Worm (Caenorhabditis elegans): ENCODE measurements around the gene Y105C5A.508.
"Not testable (repeated sequence)": the region's sequence is repeated elsewhere in the genome, so short reads cannot be mapped to it uniquely, and the experiment has no call there.

Y105C5A.508 gene

ce11 chrIV:15594935-15595620 is 11.4 kb downstream of the Y105C5A.508 start, which contains the start of the genes pqn-78 and pqn-79:
TSS of gene pqn-78 (minus strand) at chrIV:15595035.
TSS of gene pqn-79 (plus strand) at chrIV:15595570.
- TF ChIP-seq nhr-67, lin-39, aly-2 (tag; optimal IDR thresholded peaks at IDR 0.05): not testable (repeated sequence)

- no peak for TF ChIP-seq unc-62 (GFP tag; optimal IDR thresholded peaks at IDR 0.05)
- peak; percentile 83 for TF ChIP-seq snpc-4 (tag; optimal IDR thresholded peaks at IDR 0.05)
These were observed 20.5 kb downstream of the Y105C5A.508 start for ce11 chrIV:15604194-15604593.

- no peak for TF ChIP-seq ceh-28 (tag; optimal IDR thresholded peaks at IDR 0.05)
- TF ChIP-seq elt-1 (tag; optimal IDR thresholded peaks at IDR 0.05) = no peak
These were observed 22.7 kb downstream of the Y105C5A.508 start for ce11 chrIV:15606396-15606795.

- TF ChIP-seq unc-39 (tag; optimal IDR thresholded peaks at IDR 0.05) = no peak
- no peak for TF ChIP-seq sea-2 (GFP tag; optimal IDR thresholded peaks at IDR 0.05)
- TF ChIP-seq lin-39 (tag; optimal IDR thresholded peaks at IDR 0.05) = no peak
- TF ChIP-seq pqm-1 (tag; optimal IDR thresholded peaks at IDR 0.05) = no peak
- TF ChIP-seq ceh-9 (tag; optimal IDR thresholded peaks at IDR 0.05) = no peak
- no peak for TF ChIP-seq nhr-12 (tag; optimal IDR thresholded peaks at IDR 0.05)
- no peak for TF ChIP-seq lin-15B (tag; optimal IDR thresholded peaks at IDR 0.05)
- TF ChIP-seq ceh-28 (tag; optimal IDR thresholded peaks at IDR 0.05) = no peak
- no peak for TF ChIP-seq ztf-11 (tag; optimal IDR thresholded peaks at IDR 0.05)
These were observed 29.4 kb downstream of the Y105C5A.508 start for ce11 chrIV:15613141-15613540.

- no peak for TF ChIP-seq egl-27 (tag; optimal IDR thresholded peaks at IDR 0.05)
- TF ChIP-seq nhr-43 (tag; optimal IDR thresholded peaks at IDR 0.05; ENCODE audit: poor library complexity, severe bottlenecking) = no peak
- no peak for TF ChIP-seq eor-1 (tag; optimal IDR thresholded peaks at IDR 0.05)
- no peak for TF ChIP-seq lin-15B (tag; optimal IDR thresholded peaks at IDR 0.05)
- TF ChIP-seq pha-4 (tag; optimal IDR thresholded peaks at IDR 0.05) = no peak
- no peak for TF ChIP-seq nhr-12 (tag; optimal IDR thresholded peaks at IDR 0.05)
- TF ChIP-seq aly-2 (tag; optimal IDR thresholded peaks at IDR 0.05) = no peak
- TF ChIP-seq nhr-11 (tag; optimal IDR thresholded peaks at IDR 0.05) = no peak
- TF ChIP-seq lsy-12 (tag; optimal IDR thresholded peaks at IDR 0.05) = no peak
- no peak for TF ChIP-seq ceh-16 (tag; optimal IDR thresholded peaks at IDR 0.05)
- no peak for TF ChIP-seq lin-39 (tag; optimal IDR thresholded peaks at IDR 0.05)
- no peak for TF ChIP-seq R02D3.7 (tag; optimal IDR thresholded peaks at IDR 0.05)
- TF ChIP-seq zag-1 (tag; optimal IDR thresholded peaks at IDR 0.05) = no peak
- TF ChIP-seq fkh-10 (GFP tag; optimal IDR thresholded peaks at IDR 0.05) = no peak
These were observed 33.3 kb downstream of the Y105C5A.508 start, which contains the start of gene Y105C5A.8 for ce11 chrIV:15616971-15617370. TSS of gene Y105C5A.8 (minus strand) at chrIV:15617071.

DNA sequence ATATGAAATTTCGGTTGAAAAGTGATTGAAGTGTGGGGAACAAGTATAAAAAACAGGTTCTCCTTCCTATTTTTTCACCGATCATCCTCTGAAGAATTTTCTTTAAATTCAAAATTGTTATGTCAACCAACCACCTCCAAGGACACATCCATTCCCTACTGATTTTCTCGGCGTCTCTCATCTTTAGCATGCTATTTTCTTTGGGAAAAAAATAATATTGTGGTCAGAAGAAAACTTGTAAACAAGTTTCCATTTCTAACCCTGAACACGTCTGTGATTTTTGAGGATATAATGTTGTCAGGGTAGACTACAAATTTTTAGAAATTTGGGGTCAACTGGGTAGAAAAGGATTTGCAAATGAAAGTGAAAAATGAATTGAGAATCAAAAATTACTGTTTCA is 33.9 kb downstream of the Y105C5A.508 start:
- no peak for TF ChIP-seq nhr-11 (tag; optimal IDR thresholded peaks at IDR 0.05)
- no peak for TF ChIP-seq pqm-1 (tag; optimal IDR thresholded peaks at IDR 0.05)
- TF ChIP-seq ceh-9 (tag; optimal IDR thresholded peaks at IDR 0.05) = no peak
- TF ChIP-seq ZK546.5 (tag; optimal IDR thresholded peaks at IDR 0.05) = no peak
- no peak for TF ChIP-seq tbx-2 (tag; optimal IDR thresholded peaks at IDR 0.05)
- no peak for TF ChIP-seq nhr-12 (tag; optimal IDR thresholded peaks at IDR 0.05)
- TF ChIP-seq nfya-1 (tag; optimal IDR thresholded peaks at IDR 0.05; ENCODE audit: insufficient read depth) = no peak
- no peak for TF ChIP-seq unc-62 (GFP tag; optimal IDR thresholded peaks at IDR 0.05)
- TF ChIP-seq jun-1 (tag; optimal IDR thresholded peaks at IDR 0.05) = no peak
- no peak for TF ChIP-seq daf-12 (tag; optimal IDR thresholded peaks at IDR 0.05)
- no peak for TF ChIP-seq pha-4 (tag; optimal IDR thresholded peaks at IDR 0.05)
- TF ChIP-seq nhr-76 (tag; optimal IDR thresholded peaks at IDR 0.05) = no peak
- no peak for TF ChIP-seq egl-5 (tag; optimal IDR thresholded peaks at IDR 0.05)
- TF ChIP-seq nhr-25 (tag; optimal IDR thresholded peaks at IDR 0.05) = no peak
- no peak for TF ChIP-seq aly-2 (tag; optimal IDR thresholded peaks at IDR 0.05)
- no peak for TF ChIP-seq zag-1 (tag; optimal IDR thresholded peaks at IDR 0.05)
- no peak for TF ChIP-seq eor-1 (tag; optimal IDR thresholded peaks at IDR 0.05)
- TF ChIP-seq elt-2 (tag; optimal IDR thresholded peaks at IDR 0.05) = no peak
- TF ChIP-seq lin-39 (tag; optimal IDR thresholded peaks at IDR 0.05) = no peak
- no peak for TF ChIP-seq lsy-12 (tag; optimal IDR thresholded peaks at IDR 0.05)
